Worm (Caenorhabditis elegans) whole organism, young adult: Measurements from ENCODE around the gene sec-6.

Experiments used
- B0035.1 ChIP-seq: sonication (generic microtip); optimal IDR thresholded peaks from 2 replicates; lab custom pipeline; 2016; ENCODE audit warnings: missing genetic modification characterization, mild to moderate bottlenecking, missing compliant biosample characterization, missing genotype, missing genetic modification reagents
- C06A6.2 ChIP-seq: fragments of 200-800 bp; sonication (Bioruptor generic); conservative IDR thresholded peaks from 2 replicates; pipeline ENCODE4 v1.3.6; 2022; ENCODE audit warnings: missing genetic modification characterization, missing compliant biosample characterization
- C17E4.6 ChIP-seq: fragments of 200-800 bp; sonication (Bioruptor generic); IDR thresholded peaks from 2 replicates; pipeline ENCODE4 v1.3.6; 2022; ENCODE audit warnings: missing genetic modification reagents, missing genetic modification characterization, missing compliant biosample characterization
- F52B5.7 ChIP-seq: sonication (generic microtip); optimal IDR thresholded peaks from 2 replicates; lab custom pipeline; 2016; ENCODE audit warnings: mild to moderate bottlenecking, missing genetic modification characterization, missing compliant biosample characterization
- F55B11.4 ChIP-seq: sonication (generic microtip); optimal IDR thresholded peaks from 2 replicates; lab custom pipeline; 2016; ENCODE audit warnings: missing compliant biosample characterization, missing genetic modification characterization, borderline replicate concordance; ENCODE audit not compliant: insufficient read depth
- F57A8.1 ChIP-seq: fragments of 200-800 bp; sonication (Bioruptor generic); optimal IDR thresholded peaks from 2 replicates; lab custom pipeline; 2018; ENCODE audit warnings: mild to moderate bottlenecking, missing genetic modification characterization, moderate library complexity, missing compliant biosample characterization
- K12H6.12 ChIP-seq: fragments of 200-800 bp; sonication (Bioruptor generic); optimal IDR thresholded peaks from 2 replicates; lab custom pipeline; 2018; ENCODE audit warnings: mild to moderate bottlenecking, missing genetic modification characterization, missing compliant biosample characterization
- Y53F4B.3 ChIP-seq: fragments of 200-800 bp; sonication (Bioruptor generic); IDR thresholded peaks from 2 replicates; pipeline ENCODE4 v1.3.6; 2022; ENCODE audit warnings: missing genetic modification reagents, missing genetic modification characterization, missing compliant biosample characterization
- Y53G8AR.9 ChIP-seq: fragments of 200-800 bp; sonication (Bioruptor generic); conservative IDR thresholded peaks from 2 replicates; pipeline ENCODE4 v1.3.6; 2022; ENCODE audit warnings: missing genetic modification reagents, missing genetic modification characterization, missing compliant biosample characterization
- Y56A3A.18 ChIP-seq: fragments of 200-800 bp; sonication (Bioruptor generic); IDR thresholded peaks from 2 replicates; pipeline ENCODE4 v1.3.6; 2022; ENCODE audit warnings: missing genetic modification reagents, missing genetic modification characterization, missing compliant biosample characterization
- Y79H2A.3 ChIP-seq: fragments of 200-800 bp; sonication (Bioruptor generic); conservative IDR thresholded peaks from 2 replicates; pipeline ENCODE4 v1.3.6; 2022; ENCODE audit warnings: missing genetic modification reagents, missing genetic modification characterization, missing compliant biosample characterization
- aptf-2 ChIP-seq: fragments of 200-800 bp; sonication (Bioruptor generic); conservative IDR thresholded peaks from 2 replicates; pipeline ENCODE4 v1.3.6; 2022; ENCODE audit warnings: missing genetic modification reagents, missing genetic modification characterization, missing compliant biosample characterization
- aptf-3 ChIP-seq: fragments of 200-800 bp; sonication (Bioruptor generic); IDR thresholded peaks from 2 replicates; pipeline ENCODE4 v1.3.6; 2022; ENCODE audit warnings: missing genetic modification characterization, missing compliant biosample characterization
- attf-6 ChIP-seq: fragments of 200-800 bp; sonication (Bioruptor generic); IDR thresholded peaks from 2 replicates; pipeline ENCODE4 v1.3.6; 2022; ENCODE audit warnings: missing genetic modification reagents, missing genetic modification characterization, missing compliant biosample characterization
- bed-2 ChIP-seq: fragments of 200-800 bp; sonication (Bioruptor generic); IDR thresholded peaks from 2 replicates; pipeline ENCODE4 v1.3.6; 2022; ENCODE audit warnings: missing genetic modification reagents, missing genetic modification characterization, missing compliant biosample characterization
- cebp-2 ChIP-seq: fragments of 200-800 bp; sonication (Bioruptor generic); IDR thresholded peaks from 2 replicates; pipeline ENCODE4 v1.3.6; 2022; ENCODE audit warnings: missing genetic modification characterization, missing compliant biosample characterization
- ceh-79 ChIP-seq: sonication (generic microtip); optimal IDR thresholded peaks from 2 replicates; lab custom pipeline; 2017; ENCODE audit warnings: mild to moderate bottlenecking, missing genetic modification characterization, missing compliant biosample characterization
- die-1 ChIP-seq: sonication (generic microtip); optimal IDR thresholded peaks from 2 replicates; lab custom pipeline; 2016; ENCODE audit warnings: missing genotype, mild to moderate bottlenecking, missing genetic modification characterization, missing compliant biosample characterization
- egl-18 ChIP-seq: fragments of 200-800 bp; sonication (Bioruptor generic); IDR thresholded peaks from 2 replicates; pipeline ENCODE4 v1.3.6; 2022; ENCODE audit warnings: missing genetic modification reagents, missing genetic modification characterization, missing compliant biosample characterization
- egrh-3 ChIP-seq: fragments of 200-800 bp; sonication (Bioruptor generic); IDR thresholded peaks from 2 replicates; pipeline ENCODE4 v1.3.6; 2022; ENCODE audit warnings: missing genetic modification reagents, missing genetic modification characterization, missing compliant biosample characterization
- ets-4 ChIP-seq: fragments of 200-800 bp; sonication (Bioruptor generic); optimal IDR thresholded peaks from 2 replicates; lab custom pipeline; 2018; ENCODE audit warnings: mild to moderate bottlenecking, missing genetic modification characterization, missing compliant biosample characterization
- gei-17 ChIP-seq: fragments of 200-800 bp; sonication (Bioruptor generic); optimal IDR thresholded peaks from 2 replicates; lab custom pipeline; 2018; ENCODE audit warnings: mild to moderate bottlenecking, missing genetic modification characterization, missing compliant biosample characterization
- lag-1 ChIP-seq: fragments of 200-800 bp; sonication (Bioruptor generic); IDR thresholded peaks from 2 replicates; pipeline ENCODE4 v1.3.6; 2022; ENCODE audit warnings: missing genetic modification reagents, missing genetic modification characterization, missing compliant biosample characterization
- let-526 ChIP-seq: fragments of 200-800 bp; sonication (Bioruptor generic); IDR thresholded peaks from 2 replicates; pipeline ENCODE4 v1.3.6; 2022; ENCODE audit warnings: missing genetic modification reagents, missing genetic modification characterization, missing compliant biosample characterization
- lin-26 ChIP-seq: fragments of 200-800 bp; sonication (Bioruptor generic); IDR thresholded peaks from 2 replicates; pipeline ENCODE4 v1.3.6; 2022; ENCODE audit warnings: missing genetic modification reagents, missing genetic modification characterization, missing compliant biosample characterization
- lin-54 ChIP-seq: fragments of 200-800 bp; sonication (Bioruptor generic); optimal IDR thresholded peaks from 2 replicates; lab custom pipeline; 2018; ENCODE audit warnings: mild to moderate bottlenecking, missing genetic modification characterization, missing compliant biosample characterization
- madf-10 ChIP-seq: sonication (generic microtip); optimal IDR thresholded peaks from 2 replicates; lab custom pipeline; 2016; ENCODE audit warnings: mild to moderate bottlenecking, missing genetic modification characterization, missing compliant biosample characterization
- madf-8 ChIP-seq: fragments of 200-800 bp; sonication (Bioruptor generic); conservative IDR thresholded peaks from 2 replicates; pipeline ENCODE4 v1.3.6; 2022; ENCODE audit warnings: missing genetic modification reagents, missing genetic modification characterization, missing compliant biosample characterization
- mel-28 ChIP-seq: sonication (generic microtip); optimal IDR thresholded peaks from 2 replicates; lab custom pipeline; 2016; ENCODE audit warnings: borderline replicate concordance, mild to moderate bottlenecking, missing genetic modification characterization, missing compliant biosample characterization
- nfya-1 ChIP-seq: sonication (generic microtip); optimal IDR thresholded peaks from 2 replicates; lab custom pipeline; 2017; ENCODE audit warnings: antibody characterized with exemption, missing compliant biosample characterization, missing genetic modification characterization, borderline replicate concordance; ENCODE audit not compliant: insufficient read depth
- nhr-120 ChIP-seq: fragments of 200-800 bp; sonication (Bioruptor generic); IDR thresholded peaks from 2 replicates; pipeline ENCODE4 v1.3.6; 2022; ENCODE audit warnings: missing genetic modification characterization, missing compliant biosample characterization
- nhr-179 ChIP-seq: sonication (generic microtip); optimal IDR thresholded peaks from 2 replicates; lab custom pipeline; 2016; ENCODE audit warnings: mild to moderate bottlenecking, missing genetic modification characterization, missing compliant biosample characterization
- nhr-80 ChIP-seq: sonication (generic microtip); optimal IDR thresholded peaks from 2 replicates; lab custom pipeline; 2016; ENCODE audit warnings: missing genetic modification characterization, missing compliant biosample characterization
- pbrm-1 ChIP-seq: fragments of 200-800 bp; sonication (Bioruptor generic); IDR thresholded peaks from 2 replicates; pipeline ENCODE4 v1.3.6; 2022; ENCODE audit warnings: missing genetic modification reagents, missing genetic modification characterization, missing compliant biosample characterization
- rcor-1 ChIP-seq: fragments of 200-800 bp; sonication (Bioruptor generic); IDR thresholded peaks from 2 replicates; pipeline ENCODE4 v1.3.6; 2022; ENCODE audit warnings: missing genetic modification reagents, missing genetic modification characterization, missing compliant biosample characterization
- rec-8 ChIP-seq, 2 experiments: sonication (generic microtip); optimal IDR thresholded peaks; 2 replicates each; lab custom pipeline; 2016; ENCODE audit warnings: mild to moderate bottlenecking in 2 of 2, missing genetic modification characterization in 2 of 2, missing genetic modification reagents in 2 of 2, missing genotype in 2 of 2, missing biosample characterization in 1 of 2, missing compliant biosample characterization in 1 of 2, moderate library complexity in 1 of 2
- repo-1 ChIP-seq: sonication (generic microtip); optimal IDR thresholded peaks from 2 replicates; lab custom pipeline; 2017; ENCODE audit warnings: mild to moderate bottlenecking, missing genetic modification characterization, missing compliant biosample characterization
- sdz-38 ChIP-seq: sonication (generic microtip); optimal IDR thresholded peaks from 2 replicates; lab custom pipeline; 2016; ENCODE audit warnings: missing genotype, missing genetic modification characterization, missing compliant biosample characterization
- snpc-1.1 ChIP-seq: sonication (generic microtip); optimal IDR thresholded peaks from 2 replicates; lab custom pipeline; 2017; ENCODE audit warnings: missing genetic modification characterization, mild to moderate bottlenecking, missing compliant biosample characterization, antibody characterized with exemption, moderate library complexity, missing genotype, missing genetic modification reagents; ENCODE audit not compliant: insufficient read depth
- snpc-1.3 ChIP-seq: sonication (generic microtip); optimal IDR thresholded peaks from 2 replicates; lab custom pipeline; 2017; ENCODE audit warnings: missing genetic modification characterization, mild to moderate bottlenecking, missing compliant biosample characterization, antibody characterized with exemption, moderate library complexity, missing genotype, missing genetic modification reagents; ENCODE audit not compliant: insufficient read depth
- snpc-3.4 ChIP-seq: sonication (generic microtip); optimal IDR thresholded peaks from 2 replicates; lab custom pipeline; 2017; ENCODE audit warnings: missing genetic modification characterization, mild to moderate bottlenecking, missing compliant biosample characterization, antibody characterized with exemption, moderate library complexity, missing genotype, missing genetic modification reagents
- tlf-1 ChIP-seq: fragments of 200-800 bp; sonication (Bioruptor generic); optimal IDR thresholded peaks from 2 replicates; lab custom pipeline; 2018; ENCODE audit warnings: mild to moderate bottlenecking, missing genetic modification characterization, missing compliant biosample characterization
- unc-130 ChIP-seq: sonication (generic microtip); optimal IDR thresholded peaks from 2 replicates; lab custom pipeline; 2016; ENCODE audit warnings: missing genetic modification reagents, missing genetic modification characterization, missing compliant biosample characterization
- unc-62 ChIP-seq: fragments of 150-350 bp; optimal IDR thresholded peaks from 2 replicates; lab custom pipeline; 2014; ENCODE audit warnings: missing biosample characterization, missing genetic modification reagents, missing genetic modification characterization
- zim-3 ChIP-seq: sonication (generic microtip); optimal IDR thresholded peaks from 2 replicates; lab custom pipeline; 2017; ENCODE audit warnings: mild to moderate bottlenecking, missing genetic modification characterization, moderate library complexity, missing compliant biosample characterization
- ztf-3 ChIP-seq: fragments of 200-800 bp; sonication (Bioruptor generic); optimal IDR thresholded peaks from 2 replicates; lab custom pipeline; 2018; ENCODE audit warnings: mild to moderate bottlenecking, missing genetic modification characterization, missing compliant biosample characterization

Gene sec-6

ce11 chrII:5373275-5374047, 14.1 kb downstream of the sec-6 start, which contains the start of the genes agt-2 and F09E5.3 (continued):
- TF ChIP-seq rcor-1 (GFP tag; lab: Robert Waterston, UW) (peak; percentile 91), aptf-3 (no peak), egrh-3 (no peak), Y53G8AR.9 (GFP tag; lab: Robert Waterston, UW) (peak; percentile 86), mel-28 (tag; lab: Kevin White, UChicago) (no peak), F57A8.1 (GFP tag; lab: Kevin White, UChicago) (no peak), egl-18 (GFP tag; lab: Robert Waterston, UW) (no peak), unc-130 (GFP tag; lab: Kevin White, UChicago) (no peak), let-526 (GFP tag; lab: Robert Waterston, UW) (no peak), C06A6.2 (peak; percentile 75; the same call in 1 of the 2 replicates), unc-62 (no peak), attf-6 (GFP tag; lab: Robert Waterston, UW) (no peak), Y79H2A.3 (GFP tag; lab: Robert Waterston, UW) (no peak), ztf-3 (GFP tag; lab: Kevin White, UChicago) (no peak), F55B11.4 (no peak), snpc-1.1 (tag; lab: Kevin White, UChicago) (peak; percentile 7), zim-3 (no peak), rec-8 (tag; optimal IDR thresholded peaks at IDR 0.05; lab: Kevin White, UChicago) (no peak), tlf-1 (GFP tag; lab: Kevin White, UChicago) (peak; percentile 40), lin-26 (GFP tag; lab: Robert Waterston, UW) (peak; percentile 55; the same call in 1 of the 2 replicates), nhr-179 (tag; lab: Kevin White, UChicago) (no peak), ets-4 (peak; percentile 12), gei-17 (GFP tag; lab: Kevin White, UChicago) (no peak), pbrm-1 (GFP tag; lab: Robert Waterston, UW) (peak; percentile 86), Y56A3A.18 (GFP tag; lab: Robert Waterston, UW) (no peak), aptf-2 (GFP tag; lab: Robert Waterston, UW) (no peak), bed-2 (no peak), C17E4.6 (GFP tag; lab: Robert Waterston, UW) (peak; percentile 58; the same call in 1 of the 2 replicates), repo-1 (tag; lab: Kevin White, UChicago) (peak; percentile 56), lin-54 (GFP tag; lab: Kevin White, UChicago) (peak; percentile 87), sdz-38 (tag; lab: Kevin White, UChicago) (no peak), Y53F4B.3 (GFP tag; lab: Robert Waterston, UW) (no peak), madf-8 (GFP tag; lab: Robert Waterston, UW) (no peak; the same call in 1 of the 2 replicates), K12H6.12 (tag; lab: Kevin White, UChicago) (peak; percentile 75), madf-10 (tag; lab: Kevin White, UChicago) (peak; percentile 49), nfya-1 (tag; lab: Kevin White, UChicago) (no peak), B0035.1 (no peak), F52B5.7 (tag; lab: Kevin White, UChicago) (no peak), snpc-3.4 (tag; lab: Kevin White, UChicago) (no peak), nhr-80 (tag; lab: Kevin White, UChicago) (peak; percentile 59), nhr-120 (GFP tag; lab: Robert Waterston, UW) (no peak), die-1 (no peak), snpc-1.3 (peak; percentile 14), lag-1 (GFP tag; lab: Robert Waterston, UW) (no peak), cebp-2 (GFP tag; lab: Robert Waterston, UW) (no peak), ceh-79 (tag; lab: Kevin White, UChicago) (no peak)
